Fruit fly (Drosophila melanogaster) whole organism, prepupa: ENCODE measurements around the gene Mur18B.

Experiments used
- Blimp-1 ChIP-seq: fragments of 200-800 bp; sonication (Bioruptor generic); optimal IDR thresholded peaks from 3 replicates; lab custom pipeline; 2017; ENCODE audit warnings: missing biosample characterization, missing genetic modification characterization, mild to moderate bottlenecking, moderate library complexity, missing genetic modification reagents
- CG11294 ChIP-seq: fragments of 200-800 bp; sonication (Bioruptor generic); IDR thresholded peaks from 2 replicates; pipeline ENCODE4 v1.3.6; 2022; ENCODE audit warnings: missing biosample characterization, missing genetic modification characterization
- CG3919 ChIP-seq: fragments of 200-800 bp; sonication (Bioruptor generic); optimal IDR thresholded peaks from 3 replicates; lab custom pipeline; 2016; ENCODE audit warnings: missing biosample characterization, missing genetic modification characterization
- CG6163 ChIP-seq: fragments of 200-800 bp; sonication (Bioruptor generic); IDR thresholded peaks from 3 replicates; pipeline ENCODE4 v1.3.6; 2022; ENCODE audit warnings: missing biosample characterization, missing genetic modification characterization
- CG9139 ChIP-seq: fragments of 200-800 bp; sonication (Bioruptor generic); optimal IDR thresholded peaks from 3 replicates; lab custom pipeline; 2017; ENCODE audit warnings: missing biosample characterization, mild to moderate bottlenecking, missing genetic modification characterization
- Eip78C ChIP-seq: fragments of 200-800 bp; sonication (Bioruptor generic); peaks from one replicate; lab custom pipeline; 2016; ENCODE audit warnings: missing biosample characterization, missing genetic modification characterization
- Hr39 ChIP-seq: fragments of 200-800 bp; sonication (Bioruptor generic); optimal IDR thresholded peaks from 2 replicates; lab custom pipeline; 2016; ENCODE audit warnings: missing biosample characterization, missing genetic modification characterization
- Sox14 ChIP-seq: fragments of 200-800 bp; sonication (Bioruptor generic); optimal IDR thresholded peaks from 3 replicates; lab custom pipeline; 2016; ENCODE audit warnings: missing biosample characterization, missing genetic modification characterization
- cyc ChIP-seq: fragments of 200-800 bp; sonication (Bioruptor generic); optimal IDR thresholded peaks from 3 replicates; lab custom pipeline; 2016; ENCODE audit warnings: missing biosample characterization, missing genetic modification characterization
- dac ChIP-seq: fragments of 200-800 bp; sonication (Bioruptor generic); optimal IDR thresholded peaks from 2 replicates; lab custom pipeline; 2017; ENCODE audit warnings: missing biosample characterization, mild to moderate bottlenecking, missing genetic modification characterization
- pdm3 ChIP-seq: fragments of 200-800 bp; sonication (Bioruptor generic); optimal IDR thresholded peaks from 3 replicates; lab custom pipeline; 2016; ENCODE audit warnings: missing biosample characterization, missing genetic modification characterization
- topi ChIP-seq: fragments of 200-800 bp; sonication (Bioruptor generic); optimal IDR thresholded peaks from 3 replicates; lab custom pipeline; 2016; ENCODE audit warnings: missing biosample characterization, missing genetic modification characterization

dm6 chrX:19167586-19168403, 45.3 kb upstream of the Mur18B start:
- TF ChIP-seq pdm3 (GFP tag; lab: Kevin White, UChicago) = no peak
- no peak for TF ChIP-seq Eip78C (GFP tag; lab: Kevin White, UChicago)
- TF ChIP-seq cyc (GFP tag; lab: Kevin White, UChicago) = no peak
- TF ChIP-seq dac (GFP tag; lab: Kevin White, UChicago) = no peak
- no peak for TF ChIP-seq CG11294 (GFP tag; lab: Robert Waterston, UW)
- no peak for TF ChIP-seq Blimp-1
- no peak for TF ChIP-seq topi (GFP tag; lab: Kevin White, UChicago)
- no peak for TF ChIP-seq CG9139 (GFP tag; lab: Kevin White, UChicago)
- TF ChIP-seq Hr39 = no peak
- TF ChIP-seq CG6163 = no peak
- no peak for TF ChIP-seq CG3919 (GFP tag; lab: Kevin White, UChicago)
- no peak for TF ChIP-seq Sox14
